Worm (Caenorhabditis elegans): ENCODE data around the gene chw-1.

DNA sequence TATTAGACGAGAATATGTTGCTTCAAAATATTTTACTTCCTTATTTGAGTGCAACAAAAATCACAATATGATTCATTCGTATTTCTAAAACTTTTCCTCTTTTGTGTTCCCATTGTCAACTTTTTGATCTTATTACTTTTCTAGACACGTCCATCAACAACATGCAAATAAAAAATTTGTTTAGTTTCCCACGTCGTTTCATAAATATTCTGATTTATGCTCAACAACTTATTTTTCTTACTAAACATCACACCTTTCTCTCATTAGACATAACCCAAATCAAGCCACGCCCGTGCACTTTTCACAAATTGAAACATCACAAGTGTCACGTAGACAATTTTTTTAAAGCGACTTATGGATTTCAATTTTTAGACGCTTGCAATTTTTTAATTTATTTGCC lies 7.8 kb downstream of the chw-1 start:
- no peak for TF ChIP-seq lin-39 (tag; optimal IDR thresholded peaks at IDR 0.05)
- no peak for TF ChIP-seq ama-1 (optimal IDR thresholded peaks at IDR 0.05)
- TF ChIP-seq egl-27 (tag; optimal IDR thresholded peaks at IDR 0.05), result no peak
- TF ChIP-seq unc-55 (GFP tag; optimal IDR thresholded peaks at IDR 0.05), result no peak
- no peak for TF ChIP-seq snpc-4 (tag; optimal IDR thresholded peaks at IDR 0.05)
- no peak for TF ChIP-seq nhr-12 (tag; optimal IDR thresholded peaks at IDR 0.05)
- TF ChIP-seq ZK546.5 (tag; optimal IDR thresholded peaks at IDR 0.05), result no peak
- no peak for TF ChIP-seq lsy-2 (tag; optimal IDR thresholded peaks at IDR 0.05)
- TF ChIP-seq blmp-1 (tag; optimal IDR thresholded peaks at IDR 0.05; ENCODE audit: insufficient read depth), result no peak
- no peak for TF ChIP-seq skn-1 (tag; optimal IDR thresholded peaks at IDR 0.05)
- no peak for TF ChIP-seq nhr-25 (tag; optimal IDR thresholded peaks at IDR 0.05)
- no peak for TF ChIP-seq sma-3 (GFP tag; optimal IDR thresholded peaks at IDR 0.05)
- no peak for TF ChIP-seq zag-1 (tag; optimal IDR thresholded peaks at IDR 0.05)
- no peak for TF ChIP-seq mab-5 (tag; optimal IDR thresholded peaks at IDR 0.05)

Data from whole organism, L2 larva.